Worm (Caenorhabditis elegans): ENCODE results near the gene F36H9.10.

DNA sequence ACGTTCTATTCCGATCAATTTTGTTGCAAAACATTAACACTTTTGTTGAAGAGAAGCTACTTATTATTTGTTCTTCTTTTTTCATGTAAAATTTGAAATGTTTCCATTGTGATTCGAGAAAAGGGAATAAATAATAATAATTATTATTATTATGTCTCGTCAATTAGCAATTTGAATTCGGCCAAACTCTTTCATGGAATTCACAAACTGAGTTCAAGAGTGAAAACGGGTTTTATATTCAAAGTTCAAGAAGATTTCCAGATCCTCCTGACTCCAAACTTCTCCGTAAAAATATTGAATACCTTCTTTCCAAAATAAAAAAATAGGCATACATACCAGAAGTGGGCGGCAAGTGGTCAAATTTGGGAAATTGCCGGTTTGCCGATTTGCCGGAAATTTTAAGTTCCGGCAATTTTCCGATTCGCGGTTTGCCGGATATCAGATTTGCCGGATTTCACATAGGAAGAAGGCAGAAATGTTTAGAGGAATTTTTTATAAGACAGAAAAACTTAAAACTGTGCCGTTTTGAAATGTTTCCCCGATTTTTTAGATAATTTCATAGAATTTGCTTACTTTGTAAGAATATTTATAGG lies 7.8 kb downstream of the F36H9.10 start:
- no peak for TF ChIP-seq nhr-11 (tag; optimal IDR thresholded peaks at IDR 0.05)
- peak; percentile 31 for TF ChIP-seq mxl-3 (GFP tag; optimal IDR thresholded peaks at IDR 0.05)
- no peak for TF ChIP-seq mdl-1 (tag; optimal IDR thresholded peaks at IDR 0.05)
- TF ChIP-seq nhr-10 (tag; optimal IDR thresholded peaks at IDR 0.05): no peak
- TF ChIP-seq lsy-2 (tag; optimal IDR thresholded peaks at IDR 0.05): no peak
- no peak for TF ChIP-seq snpc-1.2 (GFP tag; IDR thresholded peaks at IDR 0.05)
- TF ChIP-seq fos-1 (tag; optimal IDR thresholded peaks at IDR 0.05): no peak
- TF ChIP-seq unc-130 (GFP tag; optimal IDR thresholded peaks at IDR 0.05): no peak
- no peak for TF ChIP-seq pqm-1 (tag; optimal IDR thresholded peaks at IDR 0.05)
- no peak for TF ChIP-seq dpl-1 (GFP tag; optimal IDR thresholded peaks at IDR 0.05)
- no peak for TF ChIP-seq R02D3.7 (tag; optimal IDR thresholded peaks at IDR 0.05)
- TF ChIP-seq ceh-32 (tag; optimal IDR thresholded peaks at IDR 0.05; ENCODE audit: poor library complexity): no peak
- TF ChIP-seq lin-1 (GFP tag; IDR thresholded peaks at IDR 0.05): no peak

Measured in whole organism, L4 larva.